Worm (Caenorhabditis elegans) whole organism, early embryonic: ENCODE data around the gene hars-1.

Source experiments
- B0310.2 ChIP-seq: sonication (generic microtip); optimal IDR thresholded peaks from 2 replicates; lab custom pipeline; 2016; ENCODE audit warnings: mild to moderate bottlenecking, missing genetic modification characterization, missing compliant biosample characterization
- F13C5.2 ChIP-seq: sonication (generic microtip); optimal IDR thresholded peaks from 2 replicates; lab custom pipeline; 2017; ENCODE audit warnings: mild to moderate bottlenecking, missing genetic modification characterization, inconsistent platforms, missing compliant biosample characterization
- aly-1 ChIP-seq: sonication (generic microtip); optimal IDR thresholded peaks from 2 replicates; lab custom pipeline; 2016; ENCODE audit warnings: missing genetic modification characterization, missing compliant biosample characterization
- ama-1 ChIP-seq: fragments of 150-350 bp; optimal IDR thresholded peaks from 2 replicates; lab custom pipeline; 2014
- ceh-13 ChIP-seq: fragments of 200-800 bp; sonication (Bioruptor generic); optimal IDR thresholded peaks from 2 replicates; lab custom pipeline; 2018; ENCODE audit warnings: mild to moderate bottlenecking, missing genetic modification characterization, missing compliant biosample characterization
- ceh-36 ChIP-seq: sonication (generic microtip); optimal IDR thresholded peaks from 2 replicates; lab custom pipeline; 2016; ENCODE audit warnings: missing genetic modification characterization, inconsistent platforms, missing compliant biosample characterization
- ets-7 ChIP-seq: sonication (generic microtip); optimal IDR thresholded peaks from 2 replicates; lab custom pipeline; 2016; ENCODE audit warnings: missing genotype, missing genetic modification characterization, missing compliant biosample characterization
- flt-1 ChIP-seq: fragments of 200-800 bp; sonication (Bioruptor generic); IDR thresholded peaks from 2 replicates; pipeline ENCODE4 v1.3.6; 2022; ENCODE audit warnings: missing genetic modification characterization, missing compliant biosample characterization
- hmg-4 ChIP-seq: fragments of 200-800 bp; sonication (Bioruptor generic); optimal IDR thresholded peaks from 2 replicates; lab custom pipeline; 2018; ENCODE audit warnings: mild to moderate bottlenecking, missing genetic modification characterization, missing compliant biosample characterization
- pes-1 ChIP-seq: fragments of 200-800 bp; sonication (Bioruptor generic); IDR thresholded peaks from 2 replicates; pipeline ENCODE4 v1.3.6; 2022; ENCODE audit warnings: missing genetic modification reagents, missing genetic modification characterization, missing compliant biosample characterization
- scrt-1 ChIP-seq: fragments of 200-800 bp; sonication (Bioruptor generic); IDR thresholded peaks from 2 replicates; pipeline ENCODE4 v1.3.6; 2022; ENCODE audit warnings: missing genetic modification characterization, missing compliant biosample characterization
- sea-1 ChIP-seq: fragments of 200-800 bp; sonication (Bioruptor generic); conservative IDR thresholded peaks from 2 replicates; pipeline ENCODE4 v1.3.6; 2022; ENCODE audit warnings: missing genetic modification characterization, missing compliant biosample characterization
- tbx-37 ChIP-seq: fragments of 200-800 bp; sonication (Bioruptor generic); conservative IDR thresholded peaks from 2 replicates; pipeline ENCODE4 v1.3.6; 2022; ENCODE audit warnings: missing genetic modification reagents, missing genetic modification characterization, missing compliant biosample characterization
- tra-4 ChIP-seq: sonication (generic microtip); optimal IDR thresholded peaks from 2 replicates; lab custom pipeline; 2017; ENCODE audit warnings: missing genetic modification characterization, missing compliant biosample characterization

DNA sequence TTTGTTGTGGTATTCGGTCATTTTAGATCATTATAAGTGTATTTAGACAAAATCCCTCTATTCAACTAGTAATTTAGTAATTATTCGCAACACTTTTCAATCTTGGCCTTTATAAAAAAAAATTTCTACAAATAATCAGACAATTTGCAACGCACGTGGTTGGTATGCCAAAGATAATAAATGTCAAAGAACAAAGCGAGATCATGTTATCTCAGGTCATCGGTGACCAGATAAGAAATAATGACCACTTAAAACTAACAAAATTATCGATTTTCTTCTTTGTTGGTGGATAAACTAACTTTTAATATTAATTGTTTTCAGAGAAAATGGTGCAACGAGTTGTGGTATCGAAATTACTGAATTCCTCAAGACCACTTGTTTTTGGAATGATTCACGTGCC is 22.5 kb downstream of the hars-1 start, which contains the start of gene F13E9.13:
- TF ChIP-seq ets-7 (tag; lab: Kevin White, UChicago): no peak
- TF ChIP-seq B0310.2 (tag; lab: Kevin White, UChicago): no peak
- TF ChIP-seq sea-1 (GFP tag; lab: Robert Waterston, UW): no peak
- TF ChIP-seq tbx-37: no peak
- TF ChIP-seq F13C5.2 (tag; lab: Kevin White, UChicago): no peak
- TF ChIP-seq tra-4: no peak
- no peak for TF ChIP-seq ama-1 (lab: Kevin White, UChicago)
- no peak for TF ChIP-seq flt-1 (GFP tag; lab: Robert Waterston, UW)
- TF ChIP-seq aly-1 (tag; lab: Kevin White, UChicago): no peak
- no peak for TF ChIP-seq scrt-1
- TF ChIP-seq ceh-36: no peak
- no peak for TF ChIP-seq hmg-4
- no peak for TF ChIP-seq pes-1
- TF ChIP-seq ceh-13 (GFP tag; lab: Kevin White, UChicago): no peak
